Fruit fly (Drosophila melanogaster) whole organism, embryonic: ENCODE measurements around the gene cyr.
A peak's percentile ranks its signal among the peaks of the same experiment; 100 is the strongest.

Experiments used
- Aef1 ChIP-seq: fragments of 200-800 bp; sonication (Bioruptor generic); IDR thresholded peaks from 3 replicates; pipeline ENCODE4 v1.3.6; 2022; ENCODE audit warnings: missing biosample characterization, missing genetic modification characterization
- CG10654 ChIP-seq: fragments of 200-800 bp; sonication (Bioruptor generic); optimal IDR thresholded peaks from 2 replicates; lab custom pipeline; 2016; ENCODE audit warnings: missing biosample characterization, missing genetic modification characterization
- CG13287 ChIP-seq: fragments of 200-800 bp; sonication (Bioruptor generic); IDR thresholded peaks from 2 replicates; pipeline ENCODE4 v1.3.6; 2022; ENCODE audit warnings: missing biosample characterization, missing genetic modification characterization; ENCODE audit not compliant: partially characterized antibody
- CG14860 ChIP-seq: fragments of 200-800 bp; sonication (Bioruptor generic); IDR thresholded peaks from 3 replicates; pipeline ENCODE4 v1.3.6; 2022; ENCODE audit warnings: missing biosample characterization, missing genetic modification characterization; ENCODE audit not compliant: partially characterized antibody
- CG1647 ChIP-seq: fragments of 200-800 bp; sonication (Bioruptor generic); optimal IDR thresholded peaks from 3 replicates; lab custom pipeline; 2016; ENCODE audit warnings: missing biosample characterization, missing genetic modification characterization
- CG17385 ChIP-seq: fragments of 200-800 bp; sonication (Bioruptor generic); optimal IDR thresholded peaks from 3 replicates; lab custom pipeline; 2018; ENCODE audit warnings: missing biosample characterization, mild to moderate bottlenecking, missing genetic modification characterization
- CG2116 ChIP-seq: fragments of 200-800 bp; sonication (Bioruptor generic); optimal IDR thresholded peaks from 3 replicates; lab custom pipeline; 2018; ENCODE audit warnings: missing biosample characterization, mild to moderate bottlenecking, missing genetic modification characterization
- CG2875 ChIP-seq: fragments of 200-800 bp; sonication (Bioruptor generic); optimal IDR thresholded peaks from 2 replicates; lab custom pipeline; 2017; ENCODE audit warnings: missing biosample characterization, mild to moderate bottlenecking, missing genetic modification characterization, missing genetic modification reagents
- CG34422 ChIP-seq: fragments of 200-800 bp; sonication (Bioruptor generic); IDR thresholded peaks from 3 replicates; pipeline ENCODE4 v1.3.6; 2022; ENCODE audit warnings: missing biosample characterization, missing genetic modification characterization
- CG3847 ChIP-seq: fragments of 200-800 bp; sonication (Bioruptor generic); IDR thresholded peaks from 2 replicates; pipeline ENCODE4 v1.3.6; 2022; ENCODE audit warnings: missing biosample characterization, missing genetic modification characterization
- CG4360 ChIP-seq: fragments of 200-800 bp; sonication (Bioruptor generic); IDR thresholded peaks from 2 replicates; pipeline ENCODE4 v1.3.6; 2022; ENCODE audit warnings: missing biosample characterization, missing genetic modification characterization
- CG4617 ChIP-seq: fragments of 200-800 bp; sonication (Bioruptor generic); optimal IDR thresholded peaks from 3 replicates; lab custom pipeline; 2016; ENCODE audit warnings: missing biosample characterization, missing genetic modification characterization, borderline replicate concordance
- CG4730 ChIP-seq: fragments of 200-800 bp; sonication (Bioruptor generic); IDR thresholded peaks from 2 replicates; pipeline ENCODE4 v1.3.6; 2022; ENCODE audit warnings: missing biosample characterization, missing genetic modification characterization
- CG8924 ChIP-seq: fragments of 200-800 bp; optimal IDR thresholded peaks from 3 replicates; lab custom pipeline; 2019; ENCODE audit warnings: missing biosample characterization, mild to moderate bottlenecking, missing genetic modification characterization, moderate library complexity
- E2f2 ChIP-seq: fragments of 200-800 bp; sonication (Bioruptor generic); IDR thresholded peaks from 2 replicates; pipeline ENCODE4 v1.3.6; 2022; ENCODE audit warnings: missing biosample characterization, missing genetic modification characterization
- Elba2 ChIP-seq: fragments of 200-800 bp; sonication (Bioruptor generic); optimal IDR thresholded peaks from 3 replicates; lab custom pipeline; 2016; ENCODE audit warnings: missing biosample characterization, missing genetic modification characterization
- H15 ChIP-seq: fragments of 200-800 bp; sonication (Bioruptor generic); IDR thresholded peaks from 3 replicates; pipeline ENCODE4 v1.3.6; 2022; ENCODE audit warnings: missing biosample characterization, missing genetic modification characterization
- HLH3B ChIP-seq: fragments of 200-800 bp; sonication (Bioruptor generic); IDR thresholded peaks from 2 replicates; pipeline ENCODE4 v1.3.6; 2022; ENCODE audit warnings: missing biosample characterization, missing genetic modification characterization
- MESR4 ChIP-seq: fragments of 200-800 bp; sonication (Bioruptor generic); optimal IDR thresholded peaks from 2 replicates; lab custom pipeline; 2018; ENCODE audit warnings: missing biosample characterization, mild to moderate bottlenecking, missing genetic modification characterization, moderate library complexity
- Max ChIP-seq: fragments of 200-800 bp; sonication (Bioruptor generic); optimal IDR thresholded peaks from 2 replicates; lab custom pipeline; 2016; ENCODE audit warnings: missing biosample characterization, mild to moderate bottlenecking, missing genetic modification characterization
- NK7.1 ChIP-seq: fragments of 200-800 bp; sonication (Bioruptor generic); optimal IDR thresholded peaks from 3 replicates; lab custom pipeline; 2016; ENCODE audit warnings: missing biosample characterization, missing genetic modification characterization
- PHDP ChIP-seq: fragments of 200-800 bp; sonication (Bioruptor generic); optimal IDR thresholded peaks from 3 replicates; lab custom pipeline; 2018; ENCODE audit warnings: missing biosample characterization, mild to moderate bottlenecking, missing genetic modification characterization, moderate library complexity
- Scr ChIP-seq: fragments of 200-800 bp; sonication (Bioruptor generic); IDR thresholded peaks from 2 replicates; pipeline ENCODE4 v1.3.6; 2022; ENCODE audit warnings: missing biosample characterization, missing genetic modification characterization; ENCODE audit not compliant: partially characterized antibody
- Side ChIP-seq: fragments of 200-800 bp; sonication (Bioruptor generic); optimal IDR thresholded peaks from 2 replicates; lab custom pipeline; 2016; ENCODE audit warnings: missing biosample characterization, missing genetic modification characterization
- YL-1 ChIP-seq: fragments of 200-800 bp; sonication (Bioruptor generic); optimal IDR thresholded peaks from 3 replicates; lab custom pipeline; 2017; ENCODE audit warnings: missing biosample characterization, mild to moderate bottlenecking, missing genetic modification characterization
- amos ChIP-seq: fragments of 200-800 bp; sonication (Bioruptor generic); IDR thresholded peaks from 2 replicates; pipeline ENCODE4 v1.3.6; 2022; ENCODE audit warnings: missing biosample characterization, missing genetic modification characterization; ENCODE audit not compliant: partially characterized antibody
- bsh ChIP-seq, 2 experiments: fragments of 200-800 bp; sonication (Bioruptor generic); optimal IDR thresholded peaks; 2 replicates each; lab custom pipeline; 2017 to 2018; ENCODE audit warnings: mild to moderate bottlenecking in 2 of 2, missing biosample characterization in 2 of 2, missing genetic modification characterization in 2 of 2, moderate library complexity in 1 of 2
- cg ChIP-seq: fragments of 200-800 bp; sonication (Bioruptor generic); optimal IDR thresholded peaks from 3 replicates; lab custom pipeline; 2019; ENCODE audit warnings: missing biosample characterization, mild to moderate bottlenecking, missing genetic modification characterization, moderate library complexity
- chinmo ChIP-seq: fragments of 200-800 bp; sonication (Bioruptor generic); IDR thresholded peaks from 4 replicates; pipeline ENCODE4 v1.3.6; 2022; ENCODE audit warnings: missing biosample characterization, missing genetic modification characterization; ENCODE audit not compliant: partially characterized antibody
- crol ChIP-seq: fragments of 200-800 bp; sonication (Bioruptor generic); IDR thresholded peaks from 2 replicates; pipeline ENCODE4 v1.3.6; 2022; ENCODE audit warnings: missing biosample characterization, missing genetic modification characterization
- dm ChIP-seq: fragments of 200-800 bp; sonication (Bioruptor generic); optimal IDR thresholded peaks from 3 replicates; lab custom pipeline; 2016; ENCODE audit warnings: missing biosample characterization, missing genetic modification characterization
- emc ChIP-seq: fragments of 200-800 bp; sonication (Bioruptor generic); optimal IDR thresholded peaks from 2 replicates; lab custom pipeline; 2016; ENCODE audit warnings: missing biosample characterization, missing genetic modification characterization
- hb ChIP-seq: fragments of 200-800 bp; sonication (Bioruptor generic); IDR thresholded peaks from 3 replicates; pipeline ENCODE4 v1.3.6; 2022; ENCODE audit warnings: missing biosample characterization, missing genetic modification characterization; ENCODE audit not compliant: partially characterized antibody
- kni ChIP-seq: fragments of 200-800 bp; sonication (Bioruptor generic); optimal IDR thresholded peaks from 3 replicates; lab custom pipeline; 2017; ENCODE audit warnings: mild to moderate bottlenecking, missing biosample characterization, missing genetic modification reagents, missing genetic modification characterization
- knrl ChIP-seq: fragments of 200-800 bp; sonication (Bioruptor generic); IDR thresholded peaks from 3 replicates; pipeline ENCODE4 v1.3.6; 2022; ENCODE audit warnings: missing biosample characterization, missing genetic modification characterization; ENCODE audit not compliant: partially characterized antibody
- mld ChIP-seq: fragments of 200-800 bp; sonication (Bioruptor generic); IDR thresholded peaks from 3 replicates; pipeline ENCODE4 v1.3.6; 2022; ENCODE audit warnings: missing biosample characterization, missing genetic modification characterization; ENCODE audit not compliant: partially characterized antibody
- nom ChIP-seq: fragments of 200-800 bp; sonication (Bioruptor generic); optimal IDR thresholded peaks from 2 replicates; lab custom pipeline; 2017; ENCODE audit warnings: missing biosample characterization, missing genetic modification characterization, mild to moderate bottlenecking, moderate library complexity, missing genetic modification reagents
- peb ChIP-seq: fragments of 200-800 bp; sonication (Bioruptor generic); IDR thresholded peaks from 2 replicates; pipeline ENCODE4 v1.3.6; 2022; ENCODE audit warnings: missing biosample characterization, missing genetic modification characterization
- pita ChIP-seq: fragments of 200-800 bp; sonication (Bioruptor generic); optimal IDR thresholded peaks from 2 replicates; lab custom pipeline; 2017; ENCODE audit warnings: missing biosample characterization, mild to moderate bottlenecking, missing genetic modification characterization
- row ChIP-seq: fragments of 200-800 bp; sonication (Bioruptor generic); IDR thresholded peaks from 3 replicates; pipeline ENCODE4 v1.3.6; 2022; ENCODE audit warnings: missing biosample characterization, missing genetic modification characterization
- sisA ChIP-seq: fragments of 200-800 bp; sonication (Bioruptor generic); IDR thresholded peaks from 2 replicates; pipeline ENCODE4 v1.3.6; 2022; ENCODE audit warnings: missing biosample characterization, missing genetic modification characterization
- sug ChIP-seq: fragments of 200-800 bp; optimal IDR thresholded peaks from 2 replicates; lab custom pipeline; 2019; ENCODE audit warnings: missing biosample characterization, mild to moderate bottlenecking, missing genetic modification characterization, moderate library complexity
- zf30C ChIP-seq: fragments of 200-800 bp; sonication (Bioruptor generic); optimal IDR thresholded peaks from 3 replicates; lab custom pipeline; 2018; ENCODE audit warnings: missing biosample characterization, mild to moderate bottlenecking, missing genetic modification characterization

cyr gene

dm6 chrX:8177030-8177349 lies 41.5 kb upstream of the cyr start, which contains the start of gene slpr (continued):
- TF ChIP-seq E2f2 (GFP tag; lab: Robert Waterston, UW), result peak; percentile 41
- TF ChIP-seq, all 482 proteins: peak for 24

dm6 chrX:8176291-8177029 lies 40.9 kb upstream of the cyr start:
- TF ChIP-seq hb (no peak), CG4617 (peak; percentile 24), emc (GFP tag; lab: Kevin White, UChicago) (no peak), CG17385 (peak; percentile 89), CG2116 (GFP tag; lab: Kevin White, UChicago) (peak; percentile 77), CG34422 (peak; percentile 26; the same call in 1 of the 3 replicates), CG1647 (GFP tag; lab: Kevin White, UChicago) (no peak), bsh (GFP tag; optimal IDR thresholded peaks at IDR 0.05; lab: Kevin White, UChicago) (peak in 1 of 2 experiments; percentile 31), Elba2 (GFP tag; lab: Kevin White, UChicago) (peak; percentile 16), kni (GFP tag; lab: Kevin White, UChicago) (peak; percentile 26), crol (GFP tag; lab: Robert Waterston, UW) (peak; percentile 29; the same call in 1 of the 2 replicates), Scr (peak; percentile 43; the same call in 1 of the 2 replicates), Aef1 (GFP tag; lab: Robert Waterston, UW) (peak; percentile 41; the same call in 2 of the 3 replicates), knrl (GFP tag; lab: Robert Waterston, UW) (peak; percentile 55; the same call in 2 of the 3 replicates), sug (tag; lab: Kevin White, UChicago) (no peak), YL-1 (GFP tag; lab: Kevin White, UChicago) (peak; percentile 29), zf30C (GFP tag; lab: Kevin White, UChicago) (no peak), CG4360 (peak; percentile 86), chinmo (GFP tag; lab: Robert Waterston, UW) (0 out of 4 replicates have a peak, but pooled peaks have one; percentile 41), dm (GFP tag; lab: Kevin White, UChicago) (peak; percentile 11), MESR4 (GFP tag; lab: Kevin White, UChicago) (peak; percentile 79), CG8924 (tag; lab: Kevin White, UChicago) (peak; percentile 5), sisA (GFP tag; lab: Robert Waterston, UW) (no peak), CG3847 (GFP tag; lab: Robert Waterston, UW) (no peak), cg (GFP tag; lab: Kevin White, UChicago) (peak; percentile 74), CG13287 (0 out of 2 replicates have a peak, but pooled peaks have one; percentile 20), nom (peak; percentile 58), amos (GFP tag; lab: Robert Waterston, UW) (peak; percentile 45; the same call in 1 of the 2 replicates), row (GFP tag; lab: Robert Waterston, UW) (0 out of 3 replicates have a peak, but pooled peaks have one; percentile 19)

dm6 chrX:8170166-8170565 lies 34.7 kb upstream of the cyr start, which contains the start of gene CG2278:
Gene CG2278, minus strand, starts transcription at chrX:8170266.
- TF ChIP-seq CG4730, result no peak
- TF ChIP-seq CG2875, result no peak
- no peak for TF ChIP-seq HLH3B (GFP tag; lab: Robert Waterston, UW)
- no peak for TF ChIP-seq mld (GFP tag; lab: Robert Waterston, UW)
- TF ChIP-seq peb (GFP tag; lab: Robert Waterston, UW), result no peak
- no peak for TF ChIP-seq H15 (GFP tag; lab: Robert Waterston, UW)
- TF ChIP-seq pita (GFP tag; lab: Kevin White, UChicago), result no peak
- TF ChIP-seq CG10654 (GFP tag; lab: Kevin White, UChicago), result no peak
- TF ChIP-seq NK7.1 (GFP tag; lab: Kevin White, UChicago), result no peak
- no peak for TF ChIP-seq Max (GFP tag; lab: Kevin White, UChicago)
- no peak for TF ChIP-seq CG14860 (GFP tag; lab: Robert Waterston, UW)
- TF ChIP-seq PHDP (tag; lab: Kevin White, UChicago), result no peak
- no peak for TF ChIP-seq Side (GFP tag; lab: Kevin White, UChicago)
- TF ChIP-seq, all 482 proteins: peak for 0
